Fruit fly (Drosophila melanogaster) whole organism, embryonic: ENCODE measurements around the gene RhoGAP93B.

ENCODE experiments used
- Atf-2 ChIP-seq: fragments of 200-800 bp; sonication (Bioruptor generic); optimal IDR thresholded peaks from 2 replicates; lab custom pipeline; 2016; ENCODE audit warnings: missing biosample characterization, missing genetic modification characterization
- BEAF-32 ChIP-seq: fragments of 200-800 bp; sonication (Bioruptor generic); optimal IDR thresholded peaks from 3 replicates; lab custom pipeline; 2017; ENCODE audit warnings: missing biosample characterization, missing genetic modification characterization, mild to moderate bottlenecking, moderate library complexity, missing genetic modification reagents
- CG11456 ChIP-seq: fragments of 200-800 bp; sonication (Bioruptor generic); IDR thresholded peaks from 3 replicates; pipeline ENCODE4 v1.3.6; 2022; ENCODE audit warnings: missing biosample characterization, missing genetic modification characterization
- CG11696 ChIP-seq: fragments of 200-800 bp; sonication (Bioruptor generic); IDR thresholded peaks from 2 replicates; pipeline ENCODE4 v1.3.6; 2022; ENCODE audit warnings: missing biosample characterization, missing genetic modification characterization
- CG13624 ChIP-seq: fragments of 200-800 bp; sonication (Bioruptor generic); optimal IDR thresholded peaks from 2 replicates; lab custom pipeline; 2016; ENCODE audit warnings: missing biosample characterization, missing genetic modification characterization
- CG14050 ChIP-seq: fragments of 200-800 bp; sonication (Bioruptor generic); IDR thresholded peaks from 3 replicates; pipeline ENCODE4 v1.3.6; 2022; ENCODE audit warnings: missing biosample characterization, missing genetic modification characterization
- CG1602 ChIP-seq: fragments of 200-800 bp; sonication (Bioruptor generic); optimal IDR thresholded peaks from 3 replicates; lab custom pipeline; 2016; ENCODE audit warnings: missing biosample characterization, missing genetic modification characterization
- CG16815 ChIP-seq: fragments of 200-800 bp; sonication (Bioruptor generic); optimal IDR thresholded peaks from 3 replicates; lab custom pipeline; 2017; ENCODE audit warnings: missing biosample characterization, mild to moderate bottlenecking, missing genetic modification characterization
- CG17612 ChIP-seq: fragments of 200-800 bp; sonication (Bioruptor generic); IDR thresholded peaks from 2 replicates; pipeline ENCODE4 v1.3.6; 2022; ENCODE audit warnings: missing biosample characterization, missing genetic modification characterization
- CG18476 ChIP-seq: fragments of 200-800 bp; sonication (Bioruptor generic); optimal IDR thresholded peaks from 2 replicates; lab custom pipeline; 2016; ENCODE audit warnings: missing biosample characterization, mild to moderate bottlenecking, missing genetic modification characterization
- CG2120 ChIP-seq: fragments of 200-800 bp; sonication (Bioruptor generic); optimal IDR thresholded peaks from 3 replicates; lab custom pipeline; 2016; ENCODE audit warnings: missing biosample characterization, missing genetic modification characterization
- CG2875 ChIP-seq: fragments of 200-800 bp; sonication (Bioruptor generic); optimal IDR thresholded peaks from 2 replicates; lab custom pipeline; 2017; ENCODE audit warnings: missing biosample characterization, mild to moderate bottlenecking, missing genetic modification characterization, missing genetic modification reagents
- CG30403 ChIP-seq: fragments of 200-800 bp; sonication (Bioruptor generic); optimal IDR thresholded peaks from 3 replicates; lab custom pipeline; 2016; ENCODE audit warnings: missing biosample characterization, missing genetic modification characterization
- CG3065 ChIP-seq: fragments of 200-800 bp; sonication (Bioruptor generic); optimal IDR thresholded peaks from 2 replicates; lab custom pipeline; 2016; ENCODE audit warnings: missing biosample characterization, missing genetic modification characterization
- CG32772 ChIP-seq: fragments of 200-800 bp; sonication (Bioruptor generic); IDR thresholded peaks from 2 replicates; pipeline ENCODE4 v1.3.6; 2022; ENCODE audit warnings: missing biosample characterization, missing genetic modification characterization
- CG5953 ChIP-seq: fragments of 200-800 bp; sonication (Bioruptor generic); IDR thresholded peaks from 2 replicates; pipeline ENCODE4 v1.3.6; 2022; ENCODE audit warnings: missing biosample characterization, missing genetic modification characterization
- CG6254 ChIP-seq: fragments of 200-800 bp; sonication (Bioruptor generic); optimal IDR thresholded peaks from 3 replicates; lab custom pipeline; 2017; ENCODE audit warnings: mild to moderate bottlenecking, missing biosample characterization, missing genetic modification reagents, missing genetic modification characterization
- CG6765 ChIP-seq: fragments of 200-800 bp; sonication (Bioruptor generic); optimal IDR thresholded peaks from 3 replicates; lab custom pipeline; 2017; ENCODE audit warnings: missing biosample characterization, mild to moderate bottlenecking, missing genetic modification characterization
- CG7372 ChIP-seq: fragments of 200-800 bp; sonication (Bioruptor generic); IDR thresholded peaks from 2 replicates; pipeline ENCODE4 v1.3.6; 2022; ENCODE audit warnings: missing biosample characterization, missing genetic modification characterization
- CG7745 ChIP-seq: fragments of 200-800 bp; sonication (Bioruptor generic); optimal IDR thresholded peaks from 2 replicates; lab custom pipeline; 2018; ENCODE audit warnings: missing biosample characterization, mild to moderate bottlenecking, missing genetic modification characterization, moderate library complexity
- CG9609 ChIP-seq: fragments of 200-800 bp; sonication (Bioruptor generic); optimal IDR thresholded peaks from 3 replicates; lab custom pipeline; 2016; ENCODE audit warnings: missing biosample characterization, missing genetic modification characterization
- Dek ChIP-seq: fragments of 200-800 bp; sonication (Bioruptor generic); optimal IDR thresholded peaks from 3 replicates; lab custom pipeline; 2019; ENCODE audit warnings: missing biosample characterization, mild to moderate bottlenecking, missing genetic modification characterization, moderate library complexity
- Drgx ChIP-seq: fragments of 200-800 bp; sonication (Bioruptor generic); IDR thresholded peaks from 2 replicates; pipeline ENCODE4 v1.3.6; 2022; ENCODE audit warnings: missing biosample characterization, missing genetic modification characterization
- E2f1 ChIP-seq: fragments of 200-800 bp; sonication (Bioruptor generic); IDR thresholded peaks from 2 replicates; pipeline ENCODE4 v1.3.6; 2022; ENCODE audit warnings: missing biosample characterization, missing genetic modification characterization
- E2f2 ChIP-seq: fragments of 200-800 bp; sonication (Bioruptor generic); IDR thresholded peaks from 2 replicates; pipeline ENCODE4 v1.3.6; 2022; ENCODE audit warnings: missing biosample characterization, missing genetic modification characterization
- Hr51 ChIP-seq, 2 experiments: fragments of 200-800 bp; sonication (Bioruptor generic); optimal IDR thresholded peaks; 2 replicates in 1 of 2; 3 replicates in 1 of 2; lab custom pipeline; 2016 to 2018; ENCODE audit warnings: missing biosample characterization in 2 of 2, missing genetic modification characterization in 2 of 2, mild to moderate bottlenecking in 1 of 2, moderate library complexity in 1 of 2
- Lim3 ChIP-seq: fragments of 200-800 bp; sonication (Bioruptor generic); IDR thresholded peaks from 2 replicates; pipeline ENCODE4 v1.3.6; 2022; ENCODE audit warnings: missing biosample characterization, missing genetic modification characterization
- NC2α ChIP-seq: fragments of 200-800 bp; sonication (Bioruptor generic); optimal IDR thresholded peaks from 2 replicates; lab custom pipeline; 2016; ENCODE audit warnings: missing biosample characterization, missing genetic modification characterization
- NFAT ChIP-seq: fragments of 200-800 bp; sonication (Bioruptor generic); IDR thresholded peaks from 2 replicates; pipeline ENCODE4 v1.3.6; 2022; ENCODE audit warnings: missing biosample characterization, missing genetic modification characterization
- Nf-YA ChIP-seq: fragments of 200-800 bp; sonication (Bioruptor generic); IDR thresholded peaks from 2 replicates; pipeline ENCODE4 v1.3.6; 2022; ENCODE audit warnings: missing biosample characterization, missing genetic modification characterization
- Sox100B ChIP-seq: fragments of 200-800 bp; sonication (Bioruptor generic); optimal IDR thresholded peaks from 3 replicates; lab custom pipeline; 2018; ENCODE audit warnings: missing biosample characterization, mild to moderate bottlenecking, missing genetic modification characterization
- Sry-δ ChIP-seq: fragments of 200-800 bp; sonication (Bioruptor generic); optimal IDR thresholded peaks from 2 replicates; lab custom pipeline; 2016; ENCODE audit warnings: missing biosample characterization, missing genetic modification characterization
- bigmax ChIP-seq: fragments of 200-800 bp; sonication (Bioruptor generic); optimal IDR thresholded peaks from 2 replicates; lab custom pipeline; 2018; ENCODE audit warnings: missing biosample characterization, mild to moderate bottlenecking, missing genetic modification characterization
- chif ChIP-seq, 2 experiments: fragments of 200-800 bp; sonication (Bioruptor generic); optimal IDR thresholded peaks; 3 replicates each; lab custom pipeline; 2016; ENCODE audit warnings: missing biosample characterization in 2 of 2, missing genetic modification characterization in 2 of 2
- ci ChIP-seq: fragments of 200-800 bp; sonication (Bioruptor generic); IDR thresholded peaks from 3 replicates; pipeline ENCODE4 v1.3.6; 2022; ENCODE audit warnings: missing biosample characterization, missing genetic modification characterization
- crc ChIP-seq: fragments of 200-800 bp; sonication (Bioruptor generic); optimal IDR thresholded peaks from 2 replicates; lab custom pipeline; 2016; ENCODE audit warnings: missing biosample characterization, missing genetic modification characterization
- dmrt11E ChIP-seq: fragments of 200-800 bp; sonication (Bioruptor generic); optimal IDR thresholded peaks from 3 replicates; lab custom pipeline; 2018; ENCODE audit warnings: missing biosample characterization, mild to moderate bottlenecking, missing genetic modification characterization, moderate library complexity
- dpn ChIP-seq, 2 experiments: fragments of 200-800 bp; sonication (Bioruptor generic); optimal IDR thresholded peaks; 3 replicates each; lab custom pipeline; 2016; ENCODE audit warnings: missing biosample characterization in 2 of 2, missing genetic modification characterization in 2 of 2
- fd96Cb ChIP-seq: fragments of 200-800 bp; sonication (Bioruptor generic); optimal IDR thresholded peaks from 2 replicates; lab custom pipeline; 2018; ENCODE audit warnings: missing biosample characterization, mild to moderate bottlenecking, missing genetic modification characterization, moderate library complexity
- hb ChIP-seq: fragments of 200-800 bp; sonication (Bioruptor generic); IDR thresholded peaks from 3 replicates; pipeline ENCODE4 v1.3.6; 2022; ENCODE audit warnings: missing biosample characterization, missing genetic modification characterization; ENCODE audit not compliant: partially characterized antibody
- kah ChIP-seq: fragments of 200-800 bp; sonication (Bioruptor generic); optimal IDR thresholded peaks from 2 replicates; lab custom pipeline; 2018; ENCODE audit warnings: missing biosample characterization, mild to moderate bottlenecking, missing genetic modification characterization
- mld ChIP-seq: fragments of 200-800 bp; sonication (Bioruptor generic); IDR thresholded peaks from 3 replicates; pipeline ENCODE4 v1.3.6; 2022; ENCODE audit warnings: missing biosample characterization, missing genetic modification characterization; ENCODE audit not compliant: partially characterized antibody
- peb ChIP-seq: fragments of 200-800 bp; sonication (Bioruptor generic); IDR thresholded peaks from 2 replicates; pipeline ENCODE4 v1.3.6; 2022; ENCODE audit warnings: missing biosample characterization, missing genetic modification characterization
- run ChIP-seq: fragments of 200-800 bp; sonication (Bioruptor generic); optimal IDR thresholded peaks from 3 replicates; lab custom pipeline; 2018; ENCODE audit warnings: missing biosample characterization, mild to moderate bottlenecking, missing genetic modification characterization
- salm ChIP-seq: fragments of 200-800 bp; sonication (Bioruptor generic); optimal IDR thresholded peaks from 2 replicates; lab custom pipeline; 2018; ENCODE audit warnings: missing biosample characterization, mild to moderate bottlenecking, missing genetic modification characterization
- sima ChIP-seq: fragments of 200-800 bp; sonication (Bioruptor generic); optimal IDR thresholded peaks from 2 replicates; lab custom pipeline; 2016; ENCODE audit warnings: missing biosample characterization, missing genetic modification characterization
- slou ChIP-seq: fragments of 200-800 bp; sonication (Bioruptor generic); optimal IDR thresholded peaks from 3 replicates; lab custom pipeline; 2016; ENCODE audit warnings: missing biosample characterization, missing genetic modification characterization
- tin ChIP-seq: fragments of 200-800 bp; sonication (Bioruptor generic); optimal IDR thresholded peaks from 3 replicates; lab custom pipeline; 2016; ENCODE audit warnings: missing biosample characterization, missing genetic modification characterization
- tx ChIP-seq: fragments of 200-800 bp; sonication (Bioruptor generic); optimal IDR thresholded peaks from 2 replicates; lab custom pipeline; 2016; ENCODE audit warnings: missing biosample characterization, missing genetic modification characterization
- usp ChIP-seq: fragments of >200 bp; optimal IDR thresholded peaks from 2 replicates; lab custom pipeline; 2017; ENCODE audit warnings: missing biosample characterization, missing genetic modification characterization
- yki ChIP-seq: fragments of >200 bp; optimal IDR thresholded peaks from 3 replicates; lab custom pipeline; 2018

The RhoGAP93B gene

DNA sequence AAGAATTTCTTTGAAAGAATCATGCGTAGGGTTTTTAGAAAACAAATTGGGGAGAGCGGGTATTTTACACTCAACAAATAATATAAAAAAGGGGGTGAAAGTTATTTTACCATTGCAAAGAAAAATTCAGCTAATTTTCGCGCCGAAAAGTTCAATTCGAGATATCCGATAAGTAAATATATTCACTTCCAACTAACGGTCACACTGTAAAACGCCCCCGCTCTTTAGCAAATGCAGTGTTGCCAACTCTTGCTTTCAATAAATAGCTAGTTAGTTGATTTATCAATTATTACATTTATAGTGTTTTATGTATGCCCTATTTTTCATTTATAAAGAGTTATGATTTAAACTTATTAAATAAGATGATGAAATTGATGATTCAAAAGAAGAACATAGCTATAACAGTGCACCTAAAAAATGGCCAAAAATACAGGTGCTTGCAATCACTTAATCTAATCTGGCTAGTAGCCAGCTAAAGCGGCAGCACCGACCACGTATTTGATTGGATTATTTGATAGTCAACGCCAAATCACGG is 40.7 kb upstream of the RhoGAP93B start, which contains the start of gene meigo (continued):
- TF ChIP-seq NFAT (peak; percentile 70; the same call in 1 of the 2 replicates), CG13624 (GFP tag; lab: Kevin White, UChicago) (peak; percentile 60), CG32772 (GFP tag; lab: Robert Waterston, UW) (no peak; the same call in 1 of the 2 replicates), CG11696 (GFP tag; lab: Robert Waterston, UW) (no peak), CG2120 (peak; percentile 87), chif (GFP tag; optimal IDR thresholded peaks at IDR 0.05; lab: Kevin White, UChicago) (peak in 1 of 2 experiments; percentile 22), Atf-2 (GFP tag; lab: Kevin White, UChicago) (peak; percentile 16), Sox100B (GFP tag; lab: Kevin White, UChicago) (no peak), CG30403 (GFP tag; lab: Kevin White, UChicago) (peak; percentile 73), CG6765 (no peak), ci (GFP tag; lab: Robert Waterston, UW) (peak; percentile 41; the same call in 1 of the 3 replicates), CG7372 (peak; percentile 60), hb (GFP tag; lab: Robert Waterston, UW) (no peak), Dek (tag; lab: Kevin White, UChicago) (peak; percentile 74), CG11456 (peak; percentile 58; the same call in 2 of the 3 replicates), kah (GFP tag; lab: Kevin White, UChicago) (peak; percentile 16), Nf-YA (GFP tag; lab: Robert Waterston, UW) (no peak), CG16815 (GFP tag; lab: Kevin White, UChicago) (peak; percentile 41), CG7745 (tag; lab: Kevin White, UChicago) (no peak), tx (GFP tag; lab: Kevin White, UChicago) (peak; percentile 50), Hr51 (GFP tag; optimal IDR thresholded peaks at IDR 0.05; lab: Kevin White, UChicago) (peak in 1 of 2 experiments; percentile 52), crc (GFP tag; lab: Kevin White, UChicago) (no peak), sima (GFP tag; lab: Kevin White, UChicago) (no peak), CG6254 (no peak), Lim3 (GFP tag; lab: Robert Waterston, UW) (no peak), CG9609 (GFP tag; lab: Kevin White, UChicago) (no peak), CG2875 (GFP tag; lab: Kevin White, UChicago) (no peak), tin (GFP tag; lab: Kevin White, UChicago) (peak; percentile 54), slou (GFP tag; lab: Kevin White, UChicago) (no peak), E2f1 (GFP tag; lab: Robert Waterston, UW) (0 out of 2 replicates have a peak, but pooled peaks have one; percentile 27), mld (GFP tag; lab: Robert Waterston, UW) (no peak), dmrt11E (peak; percentile 51), CG18476 (GFP tag; lab: Kevin White, UChicago) (peak; percentile 49), E2f2 (GFP tag; lab: Robert Waterston, UW) (peak; percentile 91), Drgx (GFP tag; lab: Robert Waterston, UW) (no peak; the same call in 1 of the 2 replicates), BEAF-32 (GFP tag; lab: Kevin White, UChicago) (peak; percentile 59), CG1602 (peak; percentile 35), CG17612 (no peak), bigmax (GFP tag; lab: Kevin White, UChicago) (no peak), dpn (GFP tag; optimal IDR thresholded peaks at IDR 0.05; lab: Kevin White, UChicago) (peak; percentile 62 to 72), CG14050 (GFP tag; lab: Robert Waterston, UW) (peak; percentile 43; the same call in 1 of the 3 replicates), Sry-δ (peak; percentile 59), peb (peak; percentile 43; the same call in 1 of the 2 replicates), fd96Cb (peak; percentile 54), run (no peak), yki (no peak), usp (GFP tag; lab: Kevin White, UChicago) (no peak), NC2α (GFP tag; lab: Kevin White, UChicago) (no peak), CG3065 (GFP tag; lab: Kevin White, UChicago) (peak; percentile 54), salm (peak; percentile 38), CG5953 (GFP tag; lab: Robert Waterston, UW) (no peak)
